Worm (Caenorhabditis elegans) whole organism, midembryonic: ENCODE data around the gene usip-1.

Source experiments
- T22C8.4 ChIP-seq: fragments of 200-800 bp; sonication (Bioruptor generic); IDR thresholded peaks from 2 replicates; pipeline ENCODE4 v1.3.6; 2022; ENCODE audit warnings: missing genetic modification characterization, missing compliant biosample characterization
- flt-1 ChIP-seq: fragments of 200-800 bp; sonication (Bioruptor generic); IDR thresholded peaks from 2 replicates; pipeline ENCODE4 v1.3.6; 2022; ENCODE audit warnings: missing genetic modification characterization, missing compliant biosample characterization
- ztf-29 ChIP-seq: fragments of 200-800 bp; sonication (Bioruptor generic); IDR thresholded peaks from 2 replicates; pipeline ENCODE4 v1.3.6; 2022; ENCODE audit warnings: missing genetic modification reagents, missing genetic modification characterization, missing compliant biosample characterization

DNA sequence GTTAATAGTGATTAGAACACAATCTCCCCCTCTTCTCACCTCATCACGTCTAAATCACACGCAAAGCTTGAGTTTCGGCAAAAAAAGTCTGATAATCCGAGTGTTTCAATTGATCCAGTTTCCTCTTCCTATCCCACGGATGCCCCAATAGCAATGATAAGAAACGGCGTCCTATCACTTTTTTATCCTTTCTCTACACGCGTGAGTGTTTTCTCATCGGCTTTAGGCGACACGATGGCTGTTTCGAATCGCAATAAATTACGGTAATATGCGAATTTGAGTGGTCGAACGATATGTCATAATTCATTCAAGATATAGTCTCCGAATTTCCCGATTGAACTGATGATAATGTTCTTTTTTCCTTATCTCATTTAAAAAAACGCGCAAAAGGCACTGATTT, 15.5 kb upstream of the usip-1 start:
- TF ChIP-seq T22C8.4 (GFP tag; lab: Robert Waterston, UW) = no peak
- no peak for TF ChIP-seq flt-1 (GFP tag; lab: Robert Waterston, UW)
- no peak for TF ChIP-seq ztf-29 (GFP tag; lab: Robert Waterston, UW)
